Fruit fly (Drosophila melanogaster): ENCODE results near the gene CG15219.

dm6 chr2L:22129581-22130300 lies 24.4 kb upstream of the CG15219 start, which contains the start of gene CycK:
- TF ChIP-seq Hr39 (GFP tag; optimal IDR thresholded peaks at IDR 0.05) = peak; percentile 33
- TF ChIP-seq Hr38 (GFP tag; optimal IDR thresholded peaks at IDR 0.05) = no peak
- TF ChIP-seq CG9139 (GFP tag; optimal IDR thresholded peaks at IDR 0.05) = no peak
- no peak for TF ChIP-seq eg (GFP tag; IDR thresholded peaks at IDR 0.05)
- no peak for TF ChIP-seq CG6792 (GFP tag; optimal IDR thresholded peaks at IDR 0.05)
- no peak for TF ChIP-seq CG4318 (GFP tag; optimal IDR thresholded peaks at IDR 0.05)
- TF ChIP-seq Ets21C (GFP tag; optimal IDR thresholded peaks at IDR 0.05) = peak; percentile 37
- no peak for TF ChIP-seq Sox15 (GFP tag; optimal IDR thresholded peaks at IDR 0.05)
- TF ChIP-seq Hr4 (GFP tag; optimal IDR thresholded peaks at IDR 0.05) = peak; percentile 25
- no peak for TF ChIP-seq CG11762 (GFP tag; optimal IDR thresholded peaks at IDR 0.05; ENCODE audit: insufficient read depth)
- no peak for TF ChIP-seq spab (GFP tag; optimal IDR thresholded peaks at IDR 0.05)
- no peak for TF ChIP-seq Lpt (GFP tag; optimal IDR thresholded peaks at IDR 0.05)
- no peak for TF ChIP-seq esn (GFP tag; optimal IDR thresholded peaks at IDR 0.05)

All from whole organism, prepupa.